Fruit fly (Drosophila melanogaster) whole organism, embryonic: ENCODE measurements around the gene CG3104.

Source experiments
- CG10462 ChIP-seq: fragments of 200-800 bp; sonication (Bioruptor generic); optimal IDR thresholded peaks from 2 replicates; lab custom pipeline; 2016; ENCODE audit warnings: missing biosample characterization, missing genetic modification characterization
- CG10543 ChIP-seq: fragments of 200-800 bp; sonication (Bioruptor generic); optimal IDR thresholded peaks from 3 replicates; lab custom pipeline; 2017; ENCODE audit warnings: missing biosample characterization, mild to moderate bottlenecking, missing genetic modification characterization, moderate library complexity
- CG11696 ChIP-seq: fragments of 200-800 bp; sonication (Bioruptor generic); IDR thresholded peaks from 2 replicates; pipeline ENCODE4 v1.3.6; 2022; ENCODE audit warnings: missing biosample characterization, missing genetic modification characterization
- CG12391 ChIP-seq: fragments of 200-800 bp; sonication (Bioruptor generic); optimal IDR thresholded peaks from 3 replicates; lab custom pipeline; 2018; ENCODE audit warnings: missing biosample characterization, mild to moderate bottlenecking, missing genetic modification characterization, moderate library complexity
- CG13296 ChIP-seq: fragments of 200-800 bp; sonication (Bioruptor generic); optimal IDR thresholded peaks from 3 replicates; lab custom pipeline; 2018; ENCODE audit warnings: missing biosample characterization, mild to moderate bottlenecking, missing genetic modification characterization
- CG16813 ChIP-seq: fragments of 200-800 bp; sonication (Bioruptor generic); IDR thresholded peaks from 3 replicates; pipeline ENCODE4 v1.3.6; 2022; ENCODE audit warnings: missing biosample characterization, missing genetic modification characterization; ENCODE audit not compliant: partially characterized antibody
- CG17912 ChIP-seq: fragments of 200-800 bp; sonication (Bioruptor generic); optimal IDR thresholded peaks from 2 replicates; lab custom pipeline; 2018; ENCODE audit warnings: missing biosample characterization, mild to moderate bottlenecking, missing genetic modification characterization
- CG18764 ChIP-seq: fragments of 200-800 bp; sonication (Bioruptor generic); optimal IDR thresholded peaks from 3 replicates; lab custom pipeline; 2016; ENCODE audit warnings: missing biosample characterization, missing genetic modification characterization
- CG31388 ChIP-seq: fragments of 200-800 bp; sonication (Bioruptor generic); optimal IDR thresholded peaks from 2 replicates; lab custom pipeline; 2016; ENCODE audit warnings: missing biosample characterization, missing genetic modification characterization
- CG34224 ChIP-seq: fragments of 200-800 bp; sonication (Bioruptor generic); IDR thresholded peaks from 3 replicates; pipeline ENCODE4 v1.3.6; 2022; ENCODE audit warnings: missing biosample characterization, missing genetic modification characterization; ENCODE audit not compliant: partially characterized antibody
- CG34376 ChIP-seq: fragments of 200-800 bp; sonication (Bioruptor generic); optimal IDR thresholded peaks from 2 replicates; lab custom pipeline; 2018; ENCODE audit warnings: missing biosample characterization, mild to moderate bottlenecking, missing genetic modification characterization
- CG42726 ChIP-seq: fragments of 200-800 bp; sonication (Bioruptor generic); IDR thresholded peaks from 2 replicates; pipeline ENCODE4 v1.3.6; 2022; ENCODE audit warnings: missing biosample characterization, missing genetic modification characterization; ENCODE audit not compliant: partially characterized antibody
- CG4730 ChIP-seq: fragments of 200-800 bp; sonication (Bioruptor generic); IDR thresholded peaks from 2 replicates; pipeline ENCODE4 v1.3.6; 2022; ENCODE audit warnings: missing biosample characterization, missing genetic modification characterization
- CG5245 ChIP-seq: fragments of 200-800 bp; sonication (Bioruptor generic); optimal IDR thresholded peaks from 3 replicates; lab custom pipeline; 2016; ENCODE audit warnings: missing biosample characterization, missing genetic modification characterization
- CG6689 ChIP-seq: fragments of 200-800 bp; sonication (Bioruptor generic); IDR thresholded peaks from 2 replicates; pipeline ENCODE4 v1.3.6; 2022; ENCODE audit warnings: missing biosample characterization, missing genetic modification characterization
- CG7745 ChIP-seq: fragments of 200-800 bp; sonication (Bioruptor generic); optimal IDR thresholded peaks from 2 replicates; lab custom pipeline; 2018; ENCODE audit warnings: missing biosample characterization, mild to moderate bottlenecking, missing genetic modification characterization, moderate library complexity
- CoRest ChIP-seq: fragments of 200-800 bp; sonication (Bioruptor generic); optimal IDR thresholded peaks from 3 replicates; lab custom pipeline; 2018; ENCODE audit warnings: missing biosample characterization, mild to moderate bottlenecking, missing genetic modification characterization, moderate library complexity
- D ChIP-seq, 2 experiments: fragments of 200-800 bp in 1 of 2; fragments of >200 bp in 1 of 2; sonication (Bioruptor generic) in 1 of 2; optimal IDR thresholded peaks; 2 replicates in 1 of 2; 3 replicates in 1 of 2; lab custom pipeline; 2017; ENCODE audit warnings: mild to moderate bottlenecking in 1 of 2, missing biosample characterization in 1 of 2, missing genetic modification characterization in 1 of 2, missing genetic modification reagents in 1 of 2
- D19B ChIP-seq: fragments of 200-800 bp; sonication (Bioruptor generic); optimal IDR thresholded peaks from 2 replicates; lab custom pipeline; 2017; ENCODE audit warnings: missing biosample characterization, mild to moderate bottlenecking, missing genetic modification characterization
- Dbx ChIP-seq: fragments of 200-800 bp; sonication (Bioruptor generic); IDR thresholded peaks from 3 replicates; pipeline ENCODE4 v1.3.6; 2022; ENCODE audit warnings: missing biosample characterization, missing genetic modification characterization
- Ets65A ChIP-seq: fragments of 200-800 bp; sonication (Bioruptor generic); peaks from one replicate; lab custom pipeline; 2016; ENCODE audit warnings: missing biosample characterization, missing genetic modification characterization
- HmgZ ChIP-seq: fragments of 200-800 bp; sonication (Bioruptor generic); optimal IDR thresholded peaks from 2 replicates; lab custom pipeline; 2018; ENCODE audit warnings: missing biosample characterization, mild to moderate bottlenecking, missing genetic modification characterization
- Hr51 ChIP-seq, 2 experiments: fragments of 200-800 bp; sonication (Bioruptor generic); optimal IDR thresholded peaks; 2 replicates in 1 of 2; 3 replicates in 1 of 2; lab custom pipeline; 2016 to 2018; ENCODE audit warnings: missing biosample characterization in 2 of 2, missing genetic modification characterization in 2 of 2, mild to moderate bottlenecking in 1 of 2, moderate library complexity in 1 of 2
- Jarid2 ChIP-seq: fragments of 200-800 bp; sonication (Bioruptor generic); optimal IDR thresholded peaks from 3 replicates; lab custom pipeline; 2017; ENCODE audit warnings: mild to moderate bottlenecking, missing biosample characterization, missing genetic modification reagents, missing genetic modification characterization
- Lim3 ChIP-seq: fragments of 200-800 bp; sonication (Bioruptor generic); IDR thresholded peaks from 2 replicates; pipeline ENCODE4 v1.3.6; 2022; ENCODE audit warnings: missing biosample characterization, missing genetic modification characterization
- Med ChIP-seq: fragments of 200-800 bp; sonication (Bioruptor generic); peaks from one replicate; lab custom pipeline; 2016; ENCODE audit warnings: missing biosample characterization, missing genetic modification characterization, mild to moderate bottlenecking, inconsistent platforms, moderate library complexity
- NfI ChIP-seq: fragments of 200-800 bp; sonication (Bioruptor generic); optimal IDR thresholded peaks from 3 replicates; lab custom pipeline; 2018; ENCODE audit warnings: missing biosample characterization, mild to moderate bottlenecking, missing genetic modification characterization, moderate library complexity
- Side ChIP-seq: fragments of 200-800 bp; sonication (Bioruptor generic); optimal IDR thresholded peaks from 2 replicates; lab custom pipeline; 2016; ENCODE audit warnings: missing biosample characterization, missing genetic modification characterization
- Stat92E ChIP-seq, 3 experiments: fragments of >200 bp in 2 of 3; fragments of 200-800 bp in 1 of 3; sonication (Bioruptor generic) in 1 of 3; optimal IDR thresholded peaks; 2 replicates each; lab custom pipeline; 2017 to 2019; ENCODE audit warnings: missing biosample characterization in 3 of 3, missing genetic modification characterization in 3 of 3, mild to moderate bottlenecking in 1 of 3, moderate library complexity in 1 of 3
- ab ChIP-seq: fragments of 200-800 bp; sonication (Bioruptor generic); optimal IDR thresholded peaks from 2 replicates; lab custom pipeline; 2016; ENCODE audit warnings: missing biosample characterization, missing genetic modification characterization
- chinmo ChIP-seq: fragments of 200-800 bp; sonication (Bioruptor generic); IDR thresholded peaks from 4 replicates; pipeline ENCODE4 v1.3.6; 2022; ENCODE audit warnings: missing biosample characterization, missing genetic modification characterization; ENCODE audit not compliant: partially characterized antibody
- corto ChIP-seq: fragments of 200-800 bp; sonication (Bioruptor generic); optimal IDR thresholded peaks from 2 replicates; lab custom pipeline; 2016; ENCODE audit warnings: missing biosample characterization, mild to moderate bottlenecking, missing genetic modification characterization, moderate library complexity
- dpn ChIP-seq, 2 experiments: fragments of 200-800 bp; sonication (Bioruptor generic); optimal IDR thresholded peaks; 3 replicates each; lab custom pipeline; 2016; ENCODE audit warnings: missing biosample characterization in 2 of 2, missing genetic modification characterization in 2 of 2
- gcm2 ChIP-seq: fragments of 200-800 bp; sonication (Bioruptor generic); optimal IDR thresholded peaks from 2 replicates; lab custom pipeline; 2016; ENCODE audit warnings: missing biosample characterization, missing genetic modification characterization
- inv ChIP-seq: fragments of 200-800 bp; sonication (Bioruptor generic); IDR thresholded peaks from 2 replicates; pipeline ENCODE4 v1.3.6; 2022; ENCODE audit warnings: missing biosample characterization, missing genetic modification characterization; ENCODE audit not compliant: partially characterized antibody
- maf-S ChIP-seq: fragments of 200-800 bp; sonication (Bioruptor generic); optimal IDR thresholded peaks from 2 replicates; lab custom pipeline; 2016; ENCODE audit warnings: missing biosample characterization, missing genetic modification characterization
- psq ChIP-seq: fragments of 200-800 bp; sonication (Bioruptor generic); optimal IDR thresholded peaks from 2 replicates; lab custom pipeline; 2017; ENCODE audit warnings: missing biosample characterization, missing genetic modification characterization
- pum ChIP-seq: fragments of 200-800 bp; sonication (Bioruptor generic); optimal IDR thresholded peaks from 2 replicates; lab custom pipeline; 2016; ENCODE audit warnings: missing biosample characterization, missing genetic modification characterization
- sob ChIP-seq: fragments of 200-800 bp; sonication (Bioruptor generic); IDR thresholded peaks from 2 replicates; pipeline ENCODE4 v1.3.6; 2022; ENCODE audit warnings: missing biosample characterization, missing genetic modification characterization
- tna ChIP-seq: fragments of 200-800 bp; sonication (Bioruptor generic); IDR thresholded peaks from 2 replicates; pipeline ENCODE4 v1.3.6; 2022; ENCODE audit warnings: missing biosample characterization, missing genetic modification characterization; ENCODE audit not compliant: partially characterized antibody
- unpg ChIP-seq: fragments of 200-800 bp; sonication (Bioruptor generic); optimal IDR thresholded peaks from 3 replicates; lab custom pipeline; 2018; ENCODE audit warnings: missing biosample characterization, mild to moderate bottlenecking, missing genetic modification characterization, moderate library complexity
- vvl ChIP-seq: fragments of 200-800 bp; sonication (Bioruptor generic); IDR thresholded peaks from 2 replicates; pipeline ENCODE4 v1.3.6; 2022; ENCODE audit warnings: missing biosample characterization, missing genetic modification characterization

The CG3104 gene

dm6 chr2L:2872309-2872932, 16.8 kb upstream of the CG3104 start (continued):
- peak; percentile 55 for TF ChIP-seq CG13296 (GFP tag; lab: Kevin White, UChicago)

dm6 chr2L:2869008-2869702, 13.6 kb upstream of the CG3104 start, which contains the start of gene CG8813:
Gene CG8813 (plus strand): TSS chr2L:2869652.
- TF ChIP-seq Ets65A (GFP tag; lab: Kevin White, UChicago) (peak; percentile 78), inv (GFP tag; lab: Robert Waterston, UW) (0 out of 2 replicates have a peak, but pooled peaks have one; percentile 16), CG10462 (GFP tag; lab: Kevin White, UChicago) (no peak), chinmo (GFP tag; lab: Robert Waterston, UW) (0 out of 4 replicates have a peak, but pooled peaks have one; percentile 66), Dbx (GFP tag; lab: Robert Waterston, UW) (no peak), Med (peak; percentile 48), D (optimal IDR thresholded peaks at IDR 0.05; lab: Kevin White, UChicago) (no peak), D (GFP tag; optimal IDR thresholded peaks at IDR 0.05; lab: Kevin White, UChicago) (no peak), CG4730 (GFP tag; lab: Robert Waterston, UW) (no peak), CG42726 (GFP tag; lab: Robert Waterston, UW) (no peak), vvl (GFP tag; lab: Robert Waterston, UW) (peak; percentile 68; the same call in 1 of the 2 replicates)

- no peak for TF ChIP-seq D19B (GFP tag; lab: Kevin White, UChicago)
- no peak for TF ChIP-seq Side (GFP tag; lab: Kevin White, UChicago)
- no peak for TF ChIP-seq CG5245 (GFP tag; lab: Kevin White, UChicago)
- no peak for TF ChIP-seq unpg
- no peak for TF ChIP-seq CG7745 (tag; lab: Kevin White, UChicago)
- TF ChIP-seq NfI (GFP tag; lab: Kevin White, UChicago) = no peak
- TF ChIP-seq CG18764 (GFP tag; lab: Kevin White, UChicago) = no peak
- peak; percentile 22 for TF ChIP-seq CG10543
- TF ChIP-seq CG34224 (GFP tag; lab: Robert Waterston, UW) = no peak
- no peak for TF ChIP-seq Lim3 (GFP tag; lab: Robert Waterston, UW)
- no peak for TF ChIP-seq gcm2 (GFP tag; lab: Kevin White, UChicago)
- TF ChIP-seq ab (GFP tag; lab: Kevin White, UChicago) = no peak
- TF ChIP-seq pum (GFP tag; lab: Kevin White, UChicago) = no peak
- no peak for TF ChIP-seq CG17912
- peak; percentile 57 for TF ChIP-seq CG34376 (GFP tag; lab: Kevin White, UChicago)
- no peak for TF ChIP-seq Jarid2 (GFP tag; lab: Kevin White, UChicago)
- TF ChIP-seq CG6689 (GFP tag; lab: Robert Waterston, UW) = no peak
- no peak for TF ChIP-seq CG12391
- no peak for TF ChIP-seq tna (GFP tag; lab: Robert Waterston, UW)
- no peak for TF ChIP-seq CoRest
- no peak for TF ChIP-seq CG31388 (GFP tag; lab: Kevin White, UChicago)
- no peak for TF ChIP-seq CG11696 (GFP tag; lab: Robert Waterston, UW)
- no peak for TF ChIP-seq corto (GFP tag; lab: Kevin White, UChicago)
- no peak for TF ChIP-seq sob (GFP tag; lab: Robert Waterston, UW)
- TF ChIP-seq psq (GFP tag; lab: Kevin White, UChicago) = no peak
- TF ChIP-seq dpn (GFP tag; optimal IDR thresholded peaks at IDR 0.05; lab: Kevin White, UChicago) = no peak
- no peak for TF ChIP-seq D (optimal IDR thresholded peaks at IDR 0.05; lab: Kevin White, UChicago)
- no peak for TF ChIP-seq D (GFP tag; optimal IDR thresholded peaks at IDR 0.05; lab: Kevin White, UChicago)
- no peak for TF ChIP-seq CG16813
- TF ChIP-seq maf-S (GFP tag; lab: Kevin White, UChicago) = no peak
- TF ChIP-seq HmgZ (tag; lab: Kevin White, UChicago) = peak; percentile 37
- TF ChIP-seq Hr51 (GFP tag; optimal IDR thresholded peaks at IDR 0.05; lab: Kevin White, UChicago) = no peak
- no peak for TF ChIP-seq Stat92E (GFP tag; optimal IDR thresholded peaks at IDR 0.05; lab: Kevin White, UChicago)
Measured at dm6 chr2L:2865560-2866309, 10.2 kb upstream of the CG3104 start.
